Worm (Caenorhabditis elegans) whole organism, L4 larva: ENCODE results near the gene ampd-1.

Experiments
- fkh-10 ChIP-seq: fragments of 150-350 bp; optimal IDR thresholded peaks from 2 replicates; lab custom pipeline; 2014; ENCODE audit warnings: missing biosample characterization, missing genetic modification reagents, missing genetic modification characterization
- jun-1 ChIP-seq: fragments of 150-350 bp; optimal IDR thresholded peaks from 2 replicates; lab custom pipeline; 2014; ENCODE audit warnings: missing biosample characterization, missing genetic modification reagents, missing genetic modification characterization
- lin-1 ChIP-seq: fragments of 200-800 bp; sonication (Bioruptor generic); IDR thresholded peaks from 2 replicates; pipeline ENCODE4 v1.3.6; 2022; ENCODE audit warnings: missing genetic modification reagents, missing genetic modification characterization, missing compliant biosample characterization
- lin-15B ChIP-seq: fragments of 150-350 bp; sonication (generic microtip); optimal IDR thresholded peaks from 3 replicates; lab custom pipeline; 2014; ENCODE audit warnings: missing biosample characterization, missing genetic modification characterization
- pqm-1 ChIP-seq: sonication (generic microtip); optimal IDR thresholded peaks from 2 replicates; lab custom pipeline; 2017; ENCODE audit warnings: missing biosample characterization, missing genetic modification characterization
- zip-11 ChIP-seq: fragments of 200-800 bp; sonication (Bioruptor generic); IDR thresholded peaks from 2 replicates; pipeline ENCODE4 v1.3.6; 2022; ENCODE audit warnings: missing genetic modification characterization, missing compliant biosample characterization

- TF ChIP-seq fkh-10 = no peak
- no peak for TF ChIP-seq zip-11 (GFP tag; lab: Robert Waterston, UW)
- TF ChIP-seq lin-1 (GFP tag; lab: Robert Waterston, UW) = no peak
- no peak for TF ChIP-seq pqm-1 (tag; lab: Kevin White, UChicago)
- TF ChIP-seq jun-1 = no peak
- TF ChIP-seq lin-15B (tag; lab: Kevin White, UChicago) = no peak
Observed at ce11 chrII:5212675-5213074, 9.6 kb downstream of the ampd-1 start, which contains the start of gene C34F11.1.
